Worm (Caenorhabditis elegans) whole organism, mixed stage, embryonic: ENCODE results near the gene che-2.

Source experiments
- ceh-43 ChIP-seq: fragments of 200-800 bp; sonication (Bioruptor generic); optimal IDR thresholded peaks from 2 replicates; lab custom pipeline; 2018; ENCODE audit warnings: mild to moderate bottlenecking, missing genetic modification characterization, moderate library complexity, missing compliant biosample characterization
- ces-1 ChIP-seq: fragments of 150-350 bp; optimal IDR thresholded peaks from 2 replicates; lab custom pipeline; 2014; ENCODE audit warnings: missing biosample characterization, missing genetic modification reagents, missing genetic modification characterization
- drap-1 ChIP-seq: fragments of 200-800 bp; sonication (Bioruptor generic); optimal IDR thresholded peaks from 3 replicates; lab custom pipeline; 2018; ENCODE audit warnings: mild to moderate bottlenecking, missing genetic modification characterization, missing compliant biosample characterization
- nhr-2 ChIP-seq: fragments of 150-350 bp; optimal IDR thresholded peaks from 2 replicates; lab custom pipeline; 2014; ENCODE audit warnings: missing biosample characterization, missing genetic modification characterization
- nhr-237 ChIP-seq: fragments of 150-350 bp; optimal IDR thresholded peaks from 2 replicates; lab custom pipeline; 2014; ENCODE audit warnings: missing biosample characterization, missing genetic modification characterization
- nhr-28 ChIP-seq: fragments of 150-350 bp; optimal IDR thresholded peaks from 2 replicates; lab custom pipeline; 2014; ENCODE audit warnings: missing biosample characterization, missing genetic modification characterization
- nhr-76 ChIP-seq: sonication (generic microtip); optimal IDR thresholded peaks from 2 replicates; lab custom pipeline; 2017; ENCODE audit warnings: missing biosample characterization, missing genetic modification characterization
- pha-4 ChIP-seq: fragments of 150-350 bp; optimal IDR thresholded peaks from 2 replicates; lab custom pipeline; 2018; ENCODE audit warnings: missing biosample characterization, missing genetic modification reagents, missing genetic modification characterization
- snpc-4 ChIP-seq: fragments of 150-350 bp; optimal IDR thresholded peaks from 2 replicates; lab custom pipeline; 2014; ENCODE audit warnings: missing biosample characterization, missing genetic modification characterization
- sptf-1 ChIP-seq: sonication (generic microtip); optimal IDR thresholded peaks from 2 replicates; lab custom pipeline; 2017; ENCODE audit warnings: mild to moderate bottlenecking, missing genetic modification characterization, moderate library complexity, missing compliant biosample characterization
- unc-39 ChIP-seq: fragments of 150-350 bp; optimal IDR thresholded peaks from 2 replicates; lab custom pipeline; 2014; ENCODE audit warnings: missing biosample characterization, missing genetic modification characterization
- unc-62 ChIP-seq: fragments of 150-350 bp; optimal IDR thresholded peaks from 2 replicates; lab custom pipeline; 2014; ENCODE audit warnings: missing biosample characterization, missing genetic modification reagents, missing genetic modification characterization

ce11 chrX:496795-497194 lies 15.5 kb downstream of the che-2 start:
- no peak for TF ChIP-seq pha-4 (tag; lab: Kevin White, UChicago)
- TF ChIP-seq nhr-2 (tag; lab: Kevin White, UChicago): no peak
- TF ChIP-seq ceh-43 (GFP tag; lab: Kevin White, UChicago): no peak
- TF ChIP-seq drap-1 (GFP tag; lab: Kevin White, UChicago): no peak
- no peak for TF ChIP-seq snpc-4 (tag; lab: Kevin White, UChicago)
- no peak for TF ChIP-seq nhr-28 (tag; lab: Kevin White, UChicago)
- no peak for TF ChIP-seq nhr-76
- no peak for TF ChIP-seq nhr-237
- no peak for TF ChIP-seq unc-39 (tag; lab: Kevin White, UChicago)
- no peak for TF ChIP-seq ces-1
- no peak for TF ChIP-seq sptf-1
- TF ChIP-seq unc-62 (GFP tag; lab: Kevin White, UChicago): no peak
